Fruit fly (Drosophila melanogaster) whole organism, embryonic: ENCODE measurements around the gene vkg.
A peak's percentile ranks its signal among the peaks of the same experiment; 100 is the strongest.

Experiments
- ATbp ChIP-seq: fragments of 200-800 bp; sonication (Bioruptor generic); optimal IDR thresholded peaks from 2 replicates; lab custom pipeline; 2017; ENCODE audit warnings: missing biosample characterization, mild to moderate bottlenecking, missing genetic modification characterization, missing genetic modification reagents
- B-H2 ChIP-seq: fragments of 200-800 bp; sonication (Bioruptor generic); optimal IDR thresholded peaks from 2 replicates; lab custom pipeline; 2018; ENCODE audit warnings: missing biosample characterization, mild to moderate bottlenecking, missing genetic modification characterization
- BEAF-32 ChIP-seq: fragments of 200-800 bp; sonication (Bioruptor generic); optimal IDR thresholded peaks from 3 replicates; lab custom pipeline; 2017; ENCODE audit warnings: missing biosample characterization, missing genetic modification characterization, mild to moderate bottlenecking, moderate library complexity, missing genetic modification reagents
- CG11085 ChIP-seq: fragments of 200-800 bp; sonication (Bioruptor generic); IDR thresholded peaks from 2 replicates; pipeline ENCODE4 v1.3.6; 2022; ENCODE audit warnings: missing biosample characterization, missing genetic modification characterization
- CG11398 ChIP-seq: fragments of 200-800 bp; sonication (Bioruptor generic); optimal IDR thresholded peaks from 2 replicates; lab custom pipeline; 2016; ENCODE audit warnings: missing biosample characterization, missing genetic modification characterization
- CG11560 ChIP-seq: fragments of 200-800 bp; sonication (Bioruptor generic); IDR thresholded peaks from 3 replicates; pipeline ENCODE4 v1.3.6; 2022; ENCODE audit warnings: missing biosample characterization, missing genetic modification characterization
- CG12155 ChIP-seq: fragments of 200-800 bp; sonication (Bioruptor generic); optimal IDR thresholded peaks from 3 replicates; lab custom pipeline; 2016; ENCODE audit warnings: missing biosample characterization, missing genetic modification characterization
- CG13287 ChIP-seq: fragments of 200-800 bp; sonication (Bioruptor generic); IDR thresholded peaks from 2 replicates; pipeline ENCODE4 v1.3.6; 2022; ENCODE audit warnings: missing biosample characterization, missing genetic modification characterization; ENCODE audit not compliant: partially characterized antibody
- CG13775 ChIP-seq: fragments of 200-800 bp; sonication (Bioruptor generic); optimal IDR thresholded peaks from 3 replicates; lab custom pipeline; 2017; ENCODE audit warnings: missing biosample characterization, mild to moderate bottlenecking, missing genetic modification characterization
- CG14050 ChIP-seq: fragments of 200-800 bp; sonication (Bioruptor generic); IDR thresholded peaks from 3 replicates; pipeline ENCODE4 v1.3.6; 2022; ENCODE audit warnings: missing biosample characterization, missing genetic modification characterization
- CG1602 ChIP-seq: fragments of 200-800 bp; sonication (Bioruptor generic); optimal IDR thresholded peaks from 3 replicates; lab custom pipeline; 2016; ENCODE audit warnings: missing biosample characterization, missing genetic modification characterization
- CG1603 ChIP-seq: fragments of 200-800 bp; sonication (Bioruptor generic); optimal IDR thresholded peaks from 2 replicates; lab custom pipeline; 2019; ENCODE audit warnings: missing biosample characterization, mild to moderate bottlenecking, missing genetic modification characterization, moderate library complexity
- CG17186 ChIP-seq: fragments of 200-800 bp; sonication (Bioruptor generic); optimal IDR thresholded peaks from 3 replicates; lab custom pipeline; 2017; ENCODE audit warnings: missing biosample characterization, missing genetic modification reagents, missing genetic modification characterization
- CG17359 ChIP-seq: fragments of 200-800 bp; sonication (Bioruptor generic); optimal IDR thresholded peaks from 3 replicates; lab custom pipeline; 2018; ENCODE audit warnings: missing biosample characterization, mild to moderate bottlenecking, missing genetic modification characterization, moderate library complexity
- CG17361 ChIP-seq: fragments of 200-800 bp; sonication (Bioruptor generic); IDR thresholded peaks from 3 replicates; pipeline ENCODE4 v1.3.6; 2022; ENCODE audit warnings: missing biosample characterization, missing genetic modification characterization
- CG17568 ChIP-seq: fragments of 200-800 bp; sonication (Bioruptor generic); optimal IDR thresholded peaks from 2 replicates; lab custom pipeline; 2018; ENCODE audit warnings: missing biosample characterization, mild to moderate bottlenecking, missing genetic modification characterization, moderate library complexity
- CG2120 ChIP-seq: fragments of 200-800 bp; sonication (Bioruptor generic); optimal IDR thresholded peaks from 3 replicates; lab custom pipeline; 2016; ENCODE audit warnings: missing biosample characterization, missing genetic modification characterization
- CG31388 ChIP-seq: fragments of 200-800 bp; sonication (Bioruptor generic); optimal IDR thresholded peaks from 2 replicates; lab custom pipeline; 2016; ENCODE audit warnings: missing biosample characterization, missing genetic modification characterization
- CG3995 ChIP-seq: fragments of 200-800 bp; sonication (Bioruptor generic); optimal IDR thresholded peaks from 3 replicates; lab custom pipeline; 2016; ENCODE audit warnings: missing biosample characterization, missing genetic modification characterization
- CG4424 ChIP-seq: fragments of 200-800 bp; sonication (Bioruptor generic); optimal IDR thresholded peaks from 3 replicates; lab custom pipeline; 2016; ENCODE audit warnings: missing biosample characterization, missing genetic modification characterization
- CG7271 ChIP-seq: fragments of 200-800 bp; sonication (Bioruptor generic); optimal IDR thresholded peaks from 2 replicates; lab custom pipeline; 2018; ENCODE audit warnings: missing biosample characterization, mild to moderate bottlenecking, missing genetic modification characterization, moderate library complexity
- CG7786 ChIP-seq: fragments of 200-800 bp; sonication (Bioruptor generic); optimal IDR thresholded peaks from 2 replicates; lab custom pipeline; 2016; ENCODE audit warnings: missing biosample characterization, missing genetic modification characterization
- CG7928 ChIP-seq: fragments of 200-800 bp; sonication (Bioruptor generic); optimal IDR thresholded peaks from 2 replicates; lab custom pipeline; 2017; ENCODE audit warnings: missing biosample characterization, mild to moderate bottlenecking, missing genetic modification characterization
- CG9797 ChIP-seq: fragments of 200-800 bp; sonication (Bioruptor generic); optimal IDR thresholded peaks from 3 replicates; lab custom pipeline; 2018; ENCODE audit warnings: missing biosample characterization, mild to moderate bottlenecking, missing genetic modification characterization
- Fer2 ChIP-seq: fragments of 200-800 bp; sonication (Bioruptor generic); optimal IDR thresholded peaks from 2 replicates; lab custom pipeline; 2018; ENCODE audit warnings: missing biosample characterization, mild to moderate bottlenecking, missing genetic modification characterization, moderate library complexity
- Hsf ChIP-seq: fragments of 200-800 bp; sonication (Bioruptor generic); optimal IDR thresholded peaks from 3 replicates; lab custom pipeline; 2016; ENCODE audit warnings: missing biosample characterization, missing genetic modification characterization
- Kr ChIP-seq: fragments of 200-800 bp; sonication (Bioruptor generic); optimal IDR thresholded peaks from 2 replicates; lab custom pipeline; 2017; ENCODE audit warnings: missing biosample characterization, mild to moderate bottlenecking, missing genetic modification characterization
- NC2β ChIP-seq: fragments of 200-800 bp; sonication (Bioruptor generic); optimal IDR thresholded peaks from 2 replicates; lab custom pipeline; 2016; ENCODE audit warnings: missing biosample characterization, missing genetic modification characterization
- Nf-YB ChIP-seq: fragments of 200-800 bp; sonication (Bioruptor generic); optimal IDR thresholded peaks from 3 replicates; lab custom pipeline; 2019; ENCODE audit warnings: missing biosample characterization, mild to moderate bottlenecking, missing genetic modification characterization, moderate library complexity
- Nf-YC ChIP-seq: fragments of 200-800 bp; optimal IDR thresholded peaks from 3 replicates; lab custom pipeline; 2019; ENCODE audit warnings: missing biosample characterization, mild to moderate bottlenecking, missing genetic modification characterization, moderate library complexity
- Opbp ChIP-seq: fragments of 200-800 bp; sonication (Bioruptor generic); IDR thresholded peaks from 3 replicates; pipeline ENCODE4 v1.3.6; 2022; ENCODE audit warnings: missing biosample characterization, missing genetic modification characterization; ENCODE audit not compliant: partially characterized antibody
- Optix ChIP-seq: fragments of 200-800 bp; sonication (Bioruptor generic); IDR thresholded peaks from 3 replicates; pipeline ENCODE4 v1.3.6; 2022; ENCODE audit warnings: missing biosample characterization, missing genetic modification characterization
- Sin3A ChIP-seq: fragments of >200 bp; optimal IDR thresholded peaks from 2 replicates; lab custom pipeline; 2018
- TFAM ChIP-seq: fragments of 200-800 bp; sonication (Bioruptor generic); optimal IDR thresholded peaks from 2 replicates; lab custom pipeline; 2017; ENCODE audit warnings: missing biosample characterization, missing genetic modification characterization, inconsistent platforms
- YL-1 ChIP-seq: fragments of 200-800 bp; sonication (Bioruptor generic); optimal IDR thresholded peaks from 3 replicates; lab custom pipeline; 2017; ENCODE audit warnings: missing biosample characterization, mild to moderate bottlenecking, missing genetic modification characterization
- amos ChIP-seq: fragments of 200-800 bp; sonication (Bioruptor generic); IDR thresholded peaks from 2 replicates; pipeline ENCODE4 v1.3.6; 2022; ENCODE audit warnings: missing biosample characterization, missing genetic modification characterization; ENCODE audit not compliant: partially characterized antibody
- dpn ChIP-seq, 2 experiments: fragments of 200-800 bp; sonication (Bioruptor generic); optimal IDR thresholded peaks; 3 replicates each; lab custom pipeline; 2016; ENCODE audit warnings: missing biosample characterization in 2 of 2, missing genetic modification characterization in 2 of 2
- emc ChIP-seq: fragments of 200-800 bp; sonication (Bioruptor generic); optimal IDR thresholded peaks from 2 replicates; lab custom pipeline; 2016; ENCODE audit warnings: missing biosample characterization, missing genetic modification characterization
- ftz-f1 ChIP-seq: fragments of 200-800 bp; sonication (Bioruptor generic); optimal IDR thresholded peaks from 2 replicates; lab custom pipeline; 2016; ENCODE audit warnings: missing biosample characterization, missing genetic modification characterization
- gro ChIP-seq: fragments of 200-800 bp; sonication (Bioruptor generic); optimal IDR thresholded peaks from 2 replicates; lab custom pipeline; 2016; ENCODE audit warnings: missing biosample characterization, missing genetic modification characterization
- kay ChIP-seq: fragments of 200-800 bp; sonication (Bioruptor generic); optimal IDR thresholded peaks from 2 replicates; lab custom pipeline; 2016; ENCODE audit warnings: missing biosample characterization, missing genetic modification characterization
- lilli ChIP-seq: fragments of 200-800 bp; sonication (Bioruptor generic); optimal IDR thresholded peaks from 3 replicates; lab custom pipeline; 2016; ENCODE audit warnings: missing biosample characterization, missing genetic modification characterization
- lmd ChIP-seq: fragments of 200-800 bp; sonication (Bioruptor generic); IDR thresholded peaks from 2 replicates; pipeline ENCODE4 v1.3.6; 2022; ENCODE audit warnings: missing biosample characterization, missing genetic modification characterization
- lola ChIP-seq, 3 experiments: fragments of >200 bp in 2 of 3; fragments of 200-800 bp in 1 of 3; sonication (Bioruptor generic) in 1 of 3; optimal IDR thresholded peaks; 2 replicates each; lab custom pipeline; 2017 to 2019; ENCODE audit warnings: missing biosample characterization in 3 of 3, missing genetic modification characterization in 3 of 3, mild to moderate bottlenecking in 1 of 3, moderate library complexity in 1 of 3
- lov ChIP-seq, 2 experiments: fragments of 200-800 bp in 1 of 2; fragments of >200 bp in 1 of 2; sonication (Bioruptor generic) in 1 of 2; IDR thresholded peaks in 1 of 2; optimal IDR thresholded peaks in 1 of 2; 2 replicates in 1 of 2; 3 replicates in 1 of 2; pipeline versions ENCODE4 v1.3.6 to Lab custom; 2017 to 2022; ENCODE audit warnings: missing biosample characterization in 1 of 2, missing genetic modification characterization in 1 of 2
- mld ChIP-seq: fragments of 200-800 bp; sonication (Bioruptor generic); IDR thresholded peaks from 3 replicates; pipeline ENCODE4 v1.3.6; 2022; ENCODE audit warnings: missing biosample characterization, missing genetic modification characterization; ENCODE audit not compliant: partially characterized antibody
- pho ChIP-seq: fragments of 200-800 bp; sonication (Bioruptor generic); optimal IDR thresholded peaks from 2 replicates; lab custom pipeline; 2016; ENCODE audit warnings: missing biosample characterization, missing genetic modification characterization
- pita ChIP-seq: fragments of 200-800 bp; sonication (Bioruptor generic); optimal IDR thresholded peaks from 2 replicates; lab custom pipeline; 2017; ENCODE audit warnings: missing biosample characterization, mild to moderate bottlenecking, missing genetic modification characterization
- slou ChIP-seq: fragments of 200-800 bp; sonication (Bioruptor generic); optimal IDR thresholded peaks from 3 replicates; lab custom pipeline; 2016; ENCODE audit warnings: missing biosample characterization, missing genetic modification characterization
- ttk ChIP-seq: fragments of 200-800 bp; sonication (Bioruptor generic); IDR thresholded peaks from 2 replicates; pipeline ENCODE4 v2.1.2; 2022; ENCODE audit warnings: missing biosample characterization, missing genetic modification characterization

Gene vkg

DNA sequence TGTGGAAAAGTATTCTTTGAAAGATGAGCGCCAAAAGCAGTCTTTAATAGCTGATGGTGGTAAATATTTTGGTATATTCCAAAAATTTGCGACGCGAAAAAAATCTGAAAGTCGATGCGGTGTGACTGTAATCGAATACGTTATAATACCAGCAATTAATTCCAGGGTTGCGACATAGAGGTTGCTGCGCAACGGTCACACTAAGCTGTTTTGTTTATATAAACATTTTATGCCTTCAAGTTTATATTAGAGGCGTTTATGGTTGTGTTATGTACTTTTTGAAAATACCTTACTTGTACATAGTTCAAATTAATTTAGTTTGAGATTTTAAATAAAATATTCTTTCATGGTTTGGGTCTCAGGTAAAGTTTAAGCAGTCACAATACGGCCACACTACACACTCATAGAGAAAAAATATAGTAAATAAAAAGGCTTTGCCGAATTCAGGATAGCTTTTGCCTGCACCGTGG is 56.6 kb downstream of the vkg start, which contains the start of gene CG14043:
CG14043 (plus strand) TSS at position 374 of the 470 bp plus-strand sequence.
- TF ChIP-seq lmd = no peak
- TF ChIP-seq emc = no peak
- peak; percentile 0 for TF ChIP-seq CG3995 (GFP tag; lab: Kevin White, UChicago)
- peak; percentile 48 for TF ChIP-seq Hsf (GFP tag; lab: Kevin White, UChicago)
- no peak for TF ChIP-seq CG7271 (tag; lab: Kevin White, UChicago)
- TF ChIP-seq CG1603 = peak; percentile 45
- no peak for TF ChIP-seq CG31388 (GFP tag; lab: Kevin White, UChicago)
- peak; percentile 91 for TF ChIP-seq CG7928 (GFP tag; lab: Kevin White, UChicago)
- TF ChIP-seq pho (GFP tag; lab: Kevin White, UChicago) = peak; percentile 39
- peak; percentile 40 for TF ChIP-seq CG7786
- TF ChIP-seq CG11560 (tag; lab: Robert Waterston, UW) = peak; percentile 32; the same call in 1 of the 3 replicates
- TF ChIP-seq pita (GFP tag; lab: Kevin White, UChicago) = peak; percentile 62
- no peak for TF ChIP-seq B-H2 (GFP tag; lab: Kevin White, UChicago)
- peak in 1 of 3 experiments; percentile 5 for TF ChIP-seq lola (GFP tag; optimal IDR thresholded peaks at IDR 0.05; lab: Kevin White, UChicago)
- no peak for TF ChIP-seq CG17568 (GFP tag; lab: Kevin White, UChicago)
- TF ChIP-seq CG11085 (GFP tag; lab: Robert Waterston, UW) = no peak
- TF ChIP-seq TFAM (GFP tag; lab: Kevin White, UChicago) = no peak
- TF ChIP-seq NC2β = peak; percentile 42
- TF ChIP-seq slou (GFP tag; lab: Kevin White, UChicago) = peak; percentile 61
- TF ChIP-seq Kr (GFP tag; lab: Kevin White, UChicago) = no peak
- TF ChIP-seq Fer2 (tag; lab: Kevin White, UChicago) = no peak
- peak; percentile 85 for TF ChIP-seq Sin3A
- TF ChIP-seq ATbp = no peak
- peak; percentile 21 for TF ChIP-seq ftz-f1 (GFP tag; lab: Kevin White, UChicago)
- TF ChIP-seq gro (GFP tag; lab: Kevin White, UChicago) = peak; percentile 4
- TF ChIP-seq ttk = no peak
- no peak for TF ChIP-seq amos (GFP tag; lab: Robert Waterston, UW)
- TF ChIP-seq Nf-YC (tag; lab: Kevin White, UChicago) = peak; percentile 49
- TF ChIP-seq CG2120 = peak; percentile 58
- TF ChIP-seq BEAF-32 (GFP tag; lab: Kevin White, UChicago) = peak; percentile 59
- TF ChIP-seq lov (optimal IDR thresholded peaks at IDR 0.05; lab: Kevin White, UChicago) = no peak
- TF ChIP-seq lov (GFP tag; IDR thresholded peaks at IDR 0.05; lab: Robert Waterston, UW) = no peak
- no peak for TF ChIP-seq CG14050 (GFP tag; lab: Robert Waterston, UW)
- peak; percentile 40 for TF ChIP-seq CG4424 (GFP tag; lab: Kevin White, UChicago)
- no peak for TF ChIP-seq mld (GFP tag; lab: Robert Waterston, UW)
- TF ChIP-seq YL-1 (GFP tag; lab: Kevin White, UChicago) = peak; percentile 80
- peak; percentile 62 for TF ChIP-seq CG17186 (GFP tag; lab: Kevin White, UChicago)
- TF ChIP-seq Optix (GFP tag; lab: Robert Waterston, UW) = no peak
- peak in 1 of 2 experiments; percentile 38 for TF ChIP-seq dpn (GFP tag; optimal IDR thresholded peaks at IDR 0.05; lab: Kevin White, UChicago)
- TF ChIP-seq Opbp = no peak
- peak; percentile 10 for TF ChIP-seq CG17359
- TF ChIP-seq CG11398 (GFP tag; lab: Kevin White, UChicago) = no peak
- no peak for TF ChIP-seq kay
- peak; percentile 99 for TF ChIP-seq CG9797 (GFP tag; lab: Kevin White, UChicago)
- TF ChIP-seq CG17361 = peak; percentile 8; the same call in 1 of the 3 replicates
- peak; percentile 21 for TF ChIP-seq CG1602
- peak; percentile 48 for TF ChIP-seq CG13287 (GFP tag; lab: Robert Waterston, UW)
- peak; percentile 19 for TF ChIP-seq CG12155 (GFP tag; lab: Kevin White, UChicago)
- no peak for TF ChIP-seq Nf-YB (GFP tag; lab: Kevin White, UChicago)
- TF ChIP-seq lilli (GFP tag; lab: Kevin White, UChicago) = peak; percentile 33
- peak; percentile 31 for TF ChIP-seq CG13775 (GFP tag; lab: Kevin White, UChicago)
